Fruit fly (Drosophila melanogaster) whole organism, adult: Measurements from ENCODE around the gene mst.
A peak's percentile ranks its signal among the peaks of the same experiment; 100 is the strongest.

Source experiments
- CG11617 ChIP-seq: fragments of 200-800 bp; sonication (Bioruptor generic); optimal IDR thresholded peaks from 2 replicates; lab custom pipeline; 2017; ENCODE audit warnings: mild to moderate bottlenecking, missing biosample characterization, missing genetic modification reagents, missing genetic modification characterization
- CG12768 ChIP-seq: fragments of 200-800 bp; sonication (Bioruptor generic); optimal IDR thresholded peaks from 2 replicates; lab custom pipeline; 2017; ENCODE audit warnings: missing biosample characterization, missing genetic modification characterization, mild to moderate bottlenecking, moderate library complexity, missing genetic modification reagents
- CG14711 ChIP-seq: fragments of 200-800 bp; sonication (Bioruptor generic); optimal IDR thresholded peaks from 2 replicates; lab custom pipeline; 2018; ENCODE audit warnings: missing biosample characterization, mild to moderate bottlenecking, missing genetic modification characterization, moderate library complexity
- CG1620 ChIP-seq: fragments of 200-800 bp; sonication (Bioruptor generic); optimal IDR thresholded peaks from 2 replicates; lab custom pipeline; 2016; ENCODE audit warnings: missing biosample characterization, missing genetic modification characterization
- CG33017 ChIP-seq: fragments of 200-800 bp; sonication (Bioruptor generic); optimal IDR thresholded peaks from 2 replicates; lab custom pipeline; 2018; ENCODE audit warnings: missing biosample characterization, mild to moderate bottlenecking, missing genetic modification characterization, moderate library complexity
- CG5204 ChIP-seq: fragments of 200-800 bp; sonication (Bioruptor generic); optimal IDR thresholded peaks from 2 replicates; lab custom pipeline; 2016; ENCODE audit warnings: missing biosample characterization, missing genetic modification characterization
- CG7045 ChIP-seq: fragments of 200-800 bp; sonication (Bioruptor generic); optimal IDR thresholded peaks from 2 replicates; lab custom pipeline; 2017; ENCODE audit warnings: missing biosample characterization, mild to moderate bottlenecking, missing genetic modification characterization
- CG7101 ChIP-seq: fragments of 200-800 bp; sonication (Bioruptor generic); optimal IDR thresholded peaks from 2 replicates; lab custom pipeline; 2018; ENCODE audit warnings: missing biosample characterization, mild to moderate bottlenecking, missing genetic modification characterization, moderate library complexity
- Clk ChIP-seq: fragments of 200-800 bp; sonication (Bioruptor generic); optimal IDR thresholded peaks from 2 replicates; lab custom pipeline; 2017; ENCODE audit warnings: missing biosample characterization, missing genetic modification characterization
- Crg-1 ChIP-seq: fragments of 200-800 bp; sonication (Bioruptor generic); optimal IDR thresholded peaks from 2 replicates; lab custom pipeline; 2016; ENCODE audit warnings: missing biosample characterization, missing genetic modification characterization
- Hr96 ChIP-seq: fragments of 200-800 bp; sonication (Bioruptor generic); optimal IDR thresholded peaks from 2 replicates; lab custom pipeline; 2016; ENCODE audit warnings: missing biosample characterization, missing genetic modification characterization
- Mnt ChIP-seq: fragments of 200-800 bp; sonication (Bioruptor generic); optimal IDR thresholded peaks from 2 replicates; lab custom pipeline; 2016; ENCODE audit warnings: missing biosample characterization, mild to moderate bottlenecking, missing genetic modification characterization
- bab1 ChIP-seq: fragments of 200-800 bp; sonication (Bioruptor generic); optimal IDR thresholded peaks from 3 replicates; lab custom pipeline; 2019; ENCODE audit warnings: missing biosample characterization, mild to moderate bottlenecking, missing genetic modification characterization, moderate library complexity
- cic ChIP-seq: fragments of 200-800 bp; sonication (Bioruptor generic); optimal IDR thresholded peaks from 2 replicates; lab custom pipeline; 2017; ENCODE audit warnings: missing biosample characterization, mild to moderate bottlenecking, missing genetic modification characterization, moderate library complexity
- cnc ChIP-seq, 2 experiments: fragments of >200 bp; optimal IDR thresholded peaks; 2 replicates each; lab custom pipeline; 2017
- kay ChIP-seq: fragments of 200-800 bp; sonication (Bioruptor generic); peaks from one replicate; lab custom pipeline; 2016; ENCODE audit warnings: missing biosample characterization, missing genetic modification characterization, borderline replicate concordance
- ovo ChIP-seq: fragments of 200-800 bp; sonication (Bioruptor generic); optimal IDR thresholded peaks from 2 replicates; lab custom pipeline; 2016; ENCODE audit warnings: missing biosample characterization, missing genetic modification characterization
- pad ChIP-seq: fragments of 200-800 bp; sonication (Bioruptor generic); optimal IDR thresholded peaks from 3 replicates; lab custom pipeline; 2017; ENCODE audit warnings: missing biosample characterization, missing genetic modification characterization, mild to moderate bottlenecking, moderate library complexity, missing genetic modification reagents
- tj ChIP-seq: fragments of 200-800 bp; sonication (Bioruptor generic); optimal IDR thresholded peaks from 3 replicates; lab custom pipeline; 2017; ENCODE audit warnings: missing biosample characterization, mild to moderate bottlenecking, missing genetic modification characterization, moderate library complexity
- toe ChIP-seq: fragments of 200-800 bp; sonication (Bioruptor generic); optimal IDR thresholded peaks from 2 replicates; lab custom pipeline; 2016; ENCODE audit warnings: missing biosample characterization, missing genetic modification characterization

Gene mst

dm6 chrX:21388734-21389133 is at the start of gene mst:
Gene mst, plus strand, starts transcription at chrX:21388977.
- TF ChIP-seq CG5204 (GFP tag; lab: Kevin White, UChicago) (no peak), Hr96 (no peak), cnc (optimal IDR thresholded peaks at IDR 0.05; lab: Kevin White, UChicago) (no peak), kay (no peak), pad (GFP tag; lab: Kevin White, UChicago) (no peak), bab1 (GFP tag; lab: Kevin White, UChicago) (no peak), CG11617 (GFP tag; lab: Kevin White, UChicago) (no peak), Clk (GFP tag; lab: Kevin White, UChicago) (no peak), Mnt (no peak), toe (GFP tag; lab: Kevin White, UChicago) (no peak), Crg-1 (GFP tag; lab: Kevin White, UChicago) (no peak), cic (GFP tag; lab: Kevin White, UChicago) (no peak), CG7045 (GFP tag; lab: Kevin White, UChicago) (no peak), CG1620 (GFP tag; lab: Kevin White, UChicago) (no peak), CG33017 (no peak), tj (GFP tag; lab: Kevin White, UChicago) (no peak), ovo (no peak), CG7101 (no peak)

dm6 chrX:21339476-21339931 is 49.3 kb upstream of the mst start, which contains the start of the genes tty and fliI:
Gene tty, minus strand, starts transcription at chrX:21339676.
Gene fliI, plus strand, starts transcription at chrX:21339741.
- TF ChIP-seq bab1 (GFP tag; lab: Kevin White, UChicago) (peak; percentile 87), pad (GFP tag; lab: Kevin White, UChicago) (peak; percentile 74), Clk (GFP tag; lab: Kevin White, UChicago) (peak; percentile 48), kay (no peak), CG12768 (peak; percentile 58), CG14711 (tag; lab: Kevin White, UChicago) (peak; percentile 96), tj (GFP tag; lab: Kevin White, UChicago) (peak; percentile 77), CG11617 (GFP tag; lab: Kevin White, UChicago) (peak; percentile 85), Crg-1 (GFP tag; lab: Kevin White, UChicago) (peak; percentile 70), toe (GFP tag; lab: Kevin White, UChicago) (peak; percentile 67), Hr96 (peak; percentile 87), Mnt (peak; percentile 88), CG7045 (GFP tag; lab: Kevin White, UChicago) (peak; percentile 60), CG1620 (GFP tag; lab: Kevin White, UChicago) (peak; percentile 85), cic (GFP tag; lab: Kevin White, UChicago) (peak; percentile 58), CG5204 (GFP tag; lab: Kevin White, UChicago) (peak; percentile 65), cnc (optimal IDR thresholded peaks at IDR 0.05; lab: Kevin White, UChicago) (no peak), CG33017 (peak; percentile 49), CG7101 (peak; percentile 82), ovo (peak; percentile 87)

dm6 chrX:21345036-21345500 is 43.7 kb upstream of the mst start, which contains the start of gene dod:
Gene dod, plus strand, starts transcription at chrX:21345358.
- TF ChIP-seq toe (GFP tag; lab: Kevin White, UChicago) (peak; percentile 2), CG7101 (peak; percentile 56), bab1 (GFP tag; lab: Kevin White, UChicago) (peak; percentile 77), Clk (GFP tag; lab: Kevin White, UChicago) (no peak), ovo (no peak), CG12768 (no peak), cnc (optimal IDR thresholded peaks at IDR 0.05; lab: Kevin White, UChicago) (no peak), tj (GFP tag; lab: Kevin White, UChicago) (peak; percentile 45), CG33017 (peak; percentile 1), CG11617 (GFP tag; lab: Kevin White, UChicago) (peak; percentile 40), kay (no peak), Mnt (peak; percentile 94), pad (GFP tag; lab: Kevin White, UChicago) (peak; percentile 35), Crg-1 (GFP tag; lab: Kevin White, UChicago) (no peak), CG1620 (GFP tag; lab: Kevin White, UChicago) (peak; percentile 58), CG14711 (tag; lab: Kevin White, UChicago) (peak; percentile 41), CG5204 (GFP tag; lab: Kevin White, UChicago) (no peak), Hr96 (no peak), CG7045 (GFP tag; lab: Kevin White, UChicago) (peak; percentile 4), cic (GFP tag; lab: Kevin White, UChicago) (no peak)

- no peak for TF ChIP-seq CG7045 (GFP tag; lab: Kevin White, UChicago)
- TF ChIP-seq kay: no peak
- TF ChIP-seq CG5204 (GFP tag; lab: Kevin White, UChicago): no peak
- TF ChIP-seq cnc (optimal IDR thresholded peaks at IDR 0.05; lab: Kevin White, UChicago): no peak
- peak; percentile 80 for TF ChIP-seq CG11617 (GFP tag; lab: Kevin White, UChicago)
- peak; percentile 79 for TF ChIP-seq CG1620 (GFP tag; lab: Kevin White, UChicago)
- TF ChIP-seq CG7101: peak; percentile 79
- peak; percentile 80 for TF ChIP-seq Crg-1 (GFP tag; lab: Kevin White, UChicago)
- peak; percentile 68 for TF ChIP-seq bab1 (GFP tag; lab: Kevin White, UChicago)
- no peak for TF ChIP-seq Hr96
- TF ChIP-seq tj (GFP tag; lab: Kevin White, UChicago): peak; percentile 46
- TF ChIP-seq Clk (GFP tag; lab: Kevin White, UChicago): peak; percentile 26
- TF ChIP-seq toe (GFP tag; lab: Kevin White, UChicago): peak; percentile 66
- TF ChIP-seq ovo: peak; percentile 29
- no peak for TF ChIP-seq cic (GFP tag; lab: Kevin White, UChicago)
- peak; percentile 72 for TF ChIP-seq pad (GFP tag; lab: Kevin White, UChicago)
- TF ChIP-seq CG12768: no peak
- TF ChIP-seq CG33017: peak; percentile 2
- TF ChIP-seq Mnt: peak; percentile 98
- TF ChIP-seq CG14711 (tag; lab: Kevin White, UChicago): peak; percentile 97
These were observed 38.9 kb upstream of the mst start, which contains the start of the genes peng and sol for dm6 chrX:21349800-21350309. Gene peng, minus strand, starts transcription at chrX:21349843. Gene sol, plus strand, starts transcription at chrX:21350280.
